Fruit fly (Drosophila melanogaster) whole organism, pupa: ENCODE data around the gene plx.
A peak's percentile ranks its signal among the peaks of the same experiment; 100 is the strongest.

ENCODE experiments used
- CG10348 ChIP-seq: fragments of 200-800 bp; sonication (Bioruptor generic); IDR thresholded peaks from 2 replicates; pipeline ENCODE4 v1.3.6; 2022; ENCODE audit warnings: missing biosample characterization, missing genetic modification characterization
- CG12605 ChIP-seq: fragments of 200-800 bp; sonication (Bioruptor generic); IDR thresholded peaks from 2 replicates; pipeline ENCODE4 v1.3.6; 2022; ENCODE audit warnings: missing biosample characterization, missing genetic modification characterization
- CG13204 ChIP-seq: fragments of 200-800 bp; sonication (Bioruptor generic); optimal IDR thresholded peaks from 2 replicates; lab custom pipeline; 2018; ENCODE audit warnings: missing biosample characterization, mild to moderate bottlenecking, missing genetic modification characterization, moderate library complexity
- CG14655 ChIP-seq: fragments of 200-800 bp; sonication (Bioruptor generic); optimal IDR thresholded peaks from 3 replicates; lab custom pipeline; 2017; ENCODE audit warnings: mild to moderate bottlenecking, missing biosample characterization, missing genetic modification reagents, missing genetic modification characterization
- CG15710 ChIP-seq: fragments of 200-800 bp; sonication (Bioruptor generic); optimal IDR thresholded peaks from 2 replicates; lab custom pipeline; 2018; ENCODE audit warnings: missing biosample characterization, mild to moderate bottlenecking, missing genetic modification characterization, moderate library complexity
- CG17806 ChIP-seq: fragments of 200-800 bp; sonication (Bioruptor generic); optimal IDR thresholded peaks from 2 replicates; lab custom pipeline; 2018; ENCODE audit warnings: missing biosample characterization, mild to moderate bottlenecking, missing genetic modification characterization, moderate library complexity
- CG32121 ChIP-seq: fragments of 200-800 bp; sonication (Bioruptor generic); IDR thresholded peaks from 2 replicates; pipeline ENCODE4 v1.3.6; 2022; ENCODE audit warnings: missing biosample characterization, missing genetic modification characterization
- CG34367 ChIP-seq: fragments of 200-800 bp; sonication (Bioruptor generic); optimal IDR thresholded peaks from 2 replicates; lab custom pipeline; 2018; ENCODE audit warnings: missing biosample characterization, mild to moderate bottlenecking, missing genetic modification characterization
- CG4496 ChIP-seq: fragments of 200-800 bp; sonication (Bioruptor generic); IDR thresholded peaks from 3 replicates; pipeline ENCODE4 v1.3.6; 2022; ENCODE audit warnings: missing biosample characterization, missing genetic modification characterization
- CG8159 ChIP-seq: fragments of 200-800 bp; sonication (Bioruptor generic); optimal IDR thresholded peaks from 3 replicates; lab custom pipeline; 2018; ENCODE audit warnings: missing biosample characterization, mild to moderate bottlenecking, missing genetic modification characterization, moderate library complexity
- CG8301 ChIP-seq: fragments of 200-800 bp; sonication (Bioruptor generic); optimal IDR thresholded peaks from 2 replicates; lab custom pipeline; 2018; ENCODE audit warnings: missing biosample characterization, mild to moderate bottlenecking, missing genetic modification characterization
- CG9948 ChIP-seq: fragments of 200-800 bp; sonication (Bioruptor generic); optimal IDR thresholded peaks from 2 replicates; lab custom pipeline; 2018; ENCODE audit warnings: missing biosample characterization, mild to moderate bottlenecking, missing genetic modification characterization, moderate library complexity
- D1 ChIP-seq: fragments of 200-800 bp; sonication (Bioruptor generic); optimal IDR thresholded peaks from 2 replicates; lab custom pipeline; 2018; ENCODE audit warnings: missing biosample characterization, mild to moderate bottlenecking, missing genetic modification characterization, moderate library complexity
- EcR ChIP-seq: fragments of 200-800 bp; sonication (Bioruptor generic); optimal IDR thresholded peaks from 3 replicates; lab custom pipeline; 2019; ENCODE audit warnings: missing biosample characterization, missing genetic modification characterization, mild to moderate bottlenecking, moderate library complexity, missing genetic modification reagents
- Ets98B ChIP-seq: fragments of 200-800 bp; sonication (Bioruptor generic); IDR thresholded peaks from 2 replicates; pipeline ENCODE4 v1.3.6; 2022; ENCODE audit warnings: missing biosample characterization, missing genetic modification characterization
- Pif1A ChIP-seq: fragments of 200-800 bp; sonication (Bioruptor generic); optimal IDR thresholded peaks from 3 replicates; lab custom pipeline; 2016; ENCODE audit warnings: missing biosample characterization, missing genetic modification characterization
- Pif1B ChIP-seq: fragments of 200-800 bp; sonication (Bioruptor generic); optimal IDR thresholded peaks from 3 replicates; lab custom pipeline; 2016; ENCODE audit warnings: missing biosample characterization, missing genetic modification characterization
- Snoo ChIP-seq: fragments of 200-800 bp; sonication (Bioruptor generic); optimal IDR thresholded peaks from 3 replicates; lab custom pipeline; 2017; ENCODE audit warnings: missing biosample characterization, mild to moderate bottlenecking, missing genetic modification characterization, inconsistent platforms
- fd96Ca ChIP-seq: fragments of 200-800 bp; sonication (Bioruptor generic); IDR thresholded peaks from 3 replicates; pipeline ENCODE4 v1.3.6; 2022; ENCODE audit warnings: missing biosample characterization, missing genetic modification characterization
- gl ChIP-seq: fragments of 200-800 bp; sonication (Bioruptor generic); optimal IDR thresholded peaks from 2 replicates; lab custom pipeline; 2018; ENCODE audit warnings: missing biosample characterization, mild to moderate bottlenecking, missing genetic modification characterization
- rn ChIP-seq: fragments of 200-800 bp; sonication (Bioruptor generic); IDR thresholded peaks from 2 replicates; pipeline ENCODE4 v1.3.6; 2022; ENCODE audit warnings: missing biosample characterization, missing genetic modification characterization

Gene plx

DNA sequence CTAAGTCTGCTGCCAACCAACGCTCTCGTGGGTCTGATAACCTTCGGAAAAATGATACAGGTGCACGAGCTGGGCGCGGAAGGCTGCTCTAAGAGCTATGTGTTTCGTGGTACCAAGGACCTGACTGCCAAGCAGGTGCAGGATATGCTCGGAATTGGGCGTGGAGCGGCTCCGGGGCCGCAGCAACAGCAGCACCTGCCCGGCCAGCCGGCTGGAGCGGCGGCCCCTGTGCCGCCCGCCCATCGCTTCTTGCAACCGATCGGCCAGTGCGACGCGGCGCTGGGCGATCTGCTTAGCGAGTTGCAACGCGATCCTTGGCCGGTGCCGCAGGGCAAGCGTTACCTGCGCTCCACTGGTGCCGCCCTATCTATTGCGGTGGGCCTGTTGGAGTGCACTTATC lies 35.8 kb upstream of the plx start:
- TF ChIP-seq CG8159 (tag; lab: Kevin White, UChicago) = no peak
- no peak for TF ChIP-seq Pif1B (GFP tag; lab: Kevin White, UChicago)
- TF ChIP-seq Pif1A (GFP tag; lab: Kevin White, UChicago) = no peak
- no peak for TF ChIP-seq CG4496
- TF ChIP-seq CG32121 (GFP tag; lab: Robert Waterston, UW) = no peak
- TF ChIP-seq fd96Ca (GFP tag; lab: Robert Waterston, UW) = no peak
- no peak for TF ChIP-seq gl (tag; lab: Kevin White, UChicago)
- TF ChIP-seq CG17806 (tag; lab: Kevin White, UChicago) = no peak
- TF ChIP-seq Snoo (tag; lab: Kevin White, UChicago) = no peak
- TF ChIP-seq CG14655 (GFP tag; lab: Kevin White, UChicago) = no peak
- no peak for TF ChIP-seq CG8301 (tag; lab: Kevin White, UChicago)
- no peak for TF ChIP-seq CG15710 (tag; lab: Kevin White, UChicago)
- TF ChIP-seq CG34367 (tag; lab: Kevin White, UChicago) = no peak
- no peak for TF ChIP-seq CG9948 (tag; lab: Kevin White, UChicago)
- no peak for TF ChIP-seq CG10348 (GFP tag; lab: Robert Waterston, UW)
- no peak for TF ChIP-seq Ets98B (GFP tag; lab: Robert Waterston, UW)

DNA sequence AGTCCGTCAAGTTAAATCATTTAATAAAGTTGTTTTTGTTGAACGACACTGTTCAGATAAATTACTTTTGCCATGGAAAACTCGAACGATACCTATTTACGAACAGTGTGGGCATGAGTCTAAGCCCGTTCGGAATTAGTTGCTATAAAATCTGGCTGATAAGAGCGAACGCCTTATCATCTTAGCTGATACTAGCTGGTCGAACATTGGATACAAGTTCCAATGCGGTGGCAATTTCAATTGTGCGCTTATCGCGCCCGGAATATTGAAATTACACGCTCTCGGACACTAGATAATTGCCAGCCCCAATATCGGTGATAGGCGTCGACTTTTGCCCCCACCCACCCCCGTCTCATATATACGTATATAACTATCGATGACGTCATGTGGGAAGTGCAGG lies 31.8 kb upstream of the plx start:
- TF ChIP-seq CG10348 (GFP tag; lab: Robert Waterston, UW) (no peak), fd96Ca (GFP tag; lab: Robert Waterston, UW) (no peak), Ets98B (GFP tag; lab: Robert Waterston, UW) (no peak), CG17806 (tag; lab: Kevin White, UChicago) (no peak), Pif1B (GFP tag; lab: Kevin White, UChicago) (no peak), EcR (no peak), gl (tag; lab: Kevin White, UChicago) (no peak), CG32121 (GFP tag; lab: Robert Waterston, UW) (no peak), CG14655 (GFP tag; lab: Kevin White, UChicago) (no peak), CG4496 (no peak), CG15710 (tag; lab: Kevin White, UChicago) (no peak), CG8159 (tag; lab: Kevin White, UChicago) (no peak), D1 (tag; lab: Kevin White, UChicago) (no peak), CG34367 (tag; lab: Kevin White, UChicago) (no peak), Pif1A (GFP tag; lab: Kevin White, UChicago) (no peak)

- TF ChIP-seq D1 (tag; lab: Kevin White, UChicago) = no peak
- TF ChIP-seq CG8301 (tag; lab: Kevin White, UChicago) = peak; percentile 74
- no peak for TF ChIP-seq CG14655 (GFP tag; lab: Kevin White, UChicago)
- peak; percentile 12 for TF ChIP-seq EcR
- TF ChIP-seq CG8159 (tag; lab: Kevin White, UChicago) = peak; percentile 89
- no peak for TF ChIP-seq CG13204 (GFP tag; lab: Kevin White, UChicago)
- TF ChIP-seq Ets98B (GFP tag; lab: Robert Waterston, UW) = peak; percentile 85
- peak; percentile 67 for TF ChIP-seq gl (tag; lab: Kevin White, UChicago)
- TF ChIP-seq Pif1A (GFP tag; lab: Kevin White, UChicago) = peak; percentile 87
- peak; percentile 73 for TF ChIP-seq Pif1B (GFP tag; lab: Kevin White, UChicago)
- TF ChIP-seq CG34367 (tag; lab: Kevin White, UChicago) = peak; percentile 81
- peak; percentile 91 for TF ChIP-seq CG32121 (GFP tag; lab: Robert Waterston, UW)
- peak; percentile 88 for TF ChIP-seq CG4496
- peak; percentile 90 for TF ChIP-seq CG15710 (tag; lab: Kevin White, UChicago)
- TF ChIP-seq CG12605 (GFP tag; lab: Robert Waterston, UW) = peak; percentile 49; the same call in 1 of the 2 replicates
- peak; percentile 84 for TF ChIP-seq Snoo (tag; lab: Kevin White, UChicago)
- TF ChIP-seq fd96Ca (GFP tag; lab: Robert Waterston, UW) = peak; percentile 84
- peak; percentile 85 for TF ChIP-seq rn
- TF ChIP-seq CG10348 (GFP tag; lab: Robert Waterston, UW) = peak; percentile 59; the same call in 1 of the 2 replicates
- TF ChIP-seq CG17806 (tag; lab: Kevin White, UChicago) = peak; percentile 85
- TF ChIP-seq CG9948 (tag; lab: Kevin White, UChicago) = peak; percentile 83
Observed at dm6 chr3R:5654692-5655181, 30.9 kb upstream of the plx start, which contains the start of the genes elm and MED27. Gene elm, minus strand, starts transcription at chr3R:5654861. Gene MED27, plus strand, starts transcription at chr3R:5655139.

DNA sequence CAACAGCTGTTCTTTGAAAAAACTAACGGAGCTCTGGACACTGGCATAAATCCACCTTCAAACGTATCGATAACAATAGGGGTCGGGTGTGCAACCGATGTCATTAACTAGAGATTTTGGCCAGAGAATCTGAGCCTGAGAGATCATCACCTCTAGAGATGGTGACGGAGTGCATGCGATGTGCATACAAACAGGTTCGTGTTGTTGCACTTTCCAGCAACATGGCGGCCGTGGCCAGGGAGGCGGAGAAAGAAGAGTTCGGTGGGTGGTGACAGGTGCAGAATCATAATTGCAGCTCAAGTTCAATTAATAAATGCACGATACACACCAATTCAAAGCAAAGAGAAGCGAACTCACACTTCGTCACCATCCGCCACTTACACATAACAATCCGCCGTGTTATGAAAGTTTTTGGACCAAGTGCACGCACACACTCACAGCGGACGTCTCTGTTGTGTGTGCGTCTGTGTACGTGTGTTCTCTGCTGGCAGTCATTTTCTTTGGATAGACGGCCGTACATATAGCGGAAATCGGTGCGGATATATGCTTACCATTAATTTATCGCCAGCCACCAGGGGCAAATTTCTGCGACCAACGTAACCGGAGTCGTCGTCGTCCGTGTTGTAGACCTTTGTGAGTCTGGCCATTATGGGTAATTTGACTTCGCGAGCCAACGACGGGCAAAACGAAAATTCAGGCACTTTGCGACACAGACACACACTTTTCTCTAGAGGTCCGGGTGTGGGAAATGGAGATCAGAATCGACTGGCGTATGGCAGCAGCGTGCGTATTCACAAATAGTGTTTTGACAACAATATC lies 26.5 kb upstream of the plx start:
- peak; percentile 8; the same call in 1 of the 3 replicates for TF ChIP-seq CG4496
- no peak for TF ChIP-seq CG9948 (tag; lab: Kevin White, UChicago)
- no peak for TF ChIP-seq CG15710 (tag; lab: Kevin White, UChicago)
- no peak for TF ChIP-seq CG17806 (tag; lab: Kevin White, UChicago)
- no peak for TF ChIP-seq D1 (tag; lab: Kevin White, UChicago)
- no peak for TF ChIP-seq Pif1A (GFP tag; lab: Kevin White, UChicago)
- peak; percentile 27; the same call in 1 of the 2 replicates for TF ChIP-seq CG32121 (GFP tag; lab: Robert Waterston, UW)
- no peak for TF ChIP-seq gl (tag; lab: Kevin White, UChicago)
- TF ChIP-seq CG8159 (tag; lab: Kevin White, UChicago) = no peak
- peak; percentile 62 for TF ChIP-seq EcR
- TF ChIP-seq CG8301 (tag; lab: Kevin White, UChicago) = no peak
- 0 out of 2 replicates have a peak, but pooled peaks have one; percentile 19 for TF ChIP-seq Ets98B (GFP tag; lab: Robert Waterston, UW)
